Worm (Caenorhabditis elegans) whole organism, L3 larva: ENCODE data around the gene C08G9.1.
A peak's percentile ranks its signal among the peaks of the same experiment; 100 is the strongest.

Experiments used
- R02D3.7 ChIP-seq: fragments of 150-350 bp; optimal IDR thresholded peaks from 2 replicates; lab custom pipeline; 2014; ENCODE audit warnings: missing biosample characterization, missing genetic modification characterization
- ZK546.5 ChIP-seq: sonication (generic microtip); optimal IDR thresholded peaks from 2 replicates; lab custom pipeline; 2017; ENCODE audit warnings: missing biosample characterization, missing genetic modification characterization
- aly-2 ChIP-seq: fragments of 150-350 bp; optimal IDR thresholded peaks from 2 replicates; lab custom pipeline; 2014; ENCODE audit warnings: missing biosample characterization, missing genetic modification characterization
- ceh-28 ChIP-seq: fragments of 150-350 bp; optimal IDR thresholded peaks from 2 replicates; lab custom pipeline; 2014; ENCODE audit warnings: missing biosample characterization, missing genetic modification reagents, missing genetic modification characterization
- ceh-9 ChIP-seq: sonication (generic microtip); optimal IDR thresholded peaks from 2 replicates; lab custom pipeline; 2018; ENCODE audit warnings: missing biosample characterization, missing genetic modification characterization
- daf-12 ChIP-seq: fragments of 150-350 bp; optimal IDR thresholded peaks from 2 replicates; lab custom pipeline; 2014; ENCODE audit warnings: missing biosample characterization, missing genetic modification reagents, missing genetic modification characterization
- egl-27 ChIP-seq: sonication (generic microtip); optimal IDR thresholded peaks from 4 replicates; lab custom pipeline; 2017; ENCODE audit warnings: missing biosample characterization, missing genetic modification reagents, missing genetic modification characterization
- egl-5 ChIP-seq: fragments of 150-350 bp; optimal IDR thresholded peaks from 2 replicates; lab custom pipeline; 2017; ENCODE audit warnings: missing biosample characterization, missing genetic modification reagents, missing genetic modification characterization, inconsistent platforms
- elt-1 ChIP-seq: fragments of 150-350 bp; optimal IDR thresholded peaks from 2 replicates; lab custom pipeline; 2014; ENCODE audit warnings: missing biosample characterization, missing genetic modification characterization
- elt-2 ChIP-seq: sonication (generic microtip); optimal IDR thresholded peaks from 2 replicates; lab custom pipeline; 2016; ENCODE audit warnings: missing genetic modification reagents, mild to moderate bottlenecking, missing genetic modification characterization, missing compliant biosample characterization
- elt-3 ChIP-seq, 3 experiments: fragments of 150-350 bp in 1 of 3; sonication (generic microtip) in 2 of 3; optimal IDR thresholded peaks; 2 replicates in 2 of 3; 4 replicates in 1 of 3; lab custom pipeline; 2014 to 2017; ENCODE audit warnings: missing biosample characterization in 3 of 3, missing genetic modification characterization in 3 of 3
- eor-1 ChIP-seq, 2 experiments: fragments of 150-350 bp; optimal IDR thresholded peaks; 2 replicates each; lab custom pipeline; 2014 to 2018; ENCODE audit warnings: missing biosample characterization in 2 of 2, missing genetic modification characterization in 2 of 2
- fkh-2 ChIP-seq: fragments of 150-350 bp; optimal IDR thresholded peaks from 2 replicates; lab custom pipeline; 2014; ENCODE audit warnings: missing biosample characterization, missing genetic modification reagents, missing genetic modification characterization
- fos-1 ChIP-seq: fragments of 150-350 bp; optimal IDR thresholded peaks from 2 replicates; lab custom pipeline; 2014; ENCODE audit warnings: missing biosample characterization, missing genetic modification characterization
- jun-1 ChIP-seq: fragments of 150-350 bp; optimal IDR thresholded peaks from 2 replicates; lab custom pipeline; 2014; ENCODE audit warnings: missing biosample characterization, missing genetic modification reagents, missing genetic modification characterization
- lin-15B ChIP-seq: fragments of 150-350 bp; optimal IDR thresholded peaks from 2 replicates; lab custom pipeline; 2014; ENCODE audit warnings: missing biosample characterization, missing genetic modification characterization
- mdl-1 ChIP-seq: fragments of 150-350 bp; optimal IDR thresholded peaks from 2 replicates; lab custom pipeline; 2014; ENCODE audit warnings: missing biosample characterization, missing genetic modification characterization
- nfya-1 ChIP-seq: sonication (generic microtip); optimal IDR thresholded peaks from 2 replicates; lab custom pipeline; 2017; ENCODE audit warnings: missing genetic modification characterization, mild to moderate bottlenecking, missing compliant biosample characterization, antibody characterized with exemption, moderate library complexity; ENCODE audit not compliant: insufficient read depth
- nhr-11 ChIP-seq: fragments of 150-350 bp; optimal IDR thresholded peaks from 2 replicates; lab custom pipeline; 2014; ENCODE audit warnings: missing biosample characterization, missing genetic modification characterization
- nhr-12 ChIP-seq: fragments of 150-350 bp; optimal IDR thresholded peaks from 2 replicates; lab custom pipeline; 2014; ENCODE audit warnings: missing biosample characterization, missing genetic modification characterization
- nhr-23 ChIP-seq: fragments of 150-350 bp; optimal IDR thresholded peaks from 2 replicates; lab custom pipeline; 2014; ENCODE audit warnings: missing biosample characterization, missing genetic modification reagents, missing genetic modification characterization
- nhr-237 ChIP-seq: fragments of 150-350 bp; optimal IDR thresholded peaks from 2 replicates; lab custom pipeline; 2014; ENCODE audit warnings: missing biosample characterization, missing genetic modification characterization
- nhr-25 ChIP-seq: sonication (generic microtip); optimal IDR thresholded peaks from 2 replicates; lab custom pipeline; 2017; ENCODE audit warnings: missing biosample characterization, missing genetic modification characterization
- nhr-28 ChIP-seq: fragments of 150-350 bp; optimal IDR thresholded peaks from 2 replicates; lab custom pipeline; 2014; ENCODE audit warnings: missing biosample characterization, missing genetic modification characterization
- nhr-67 ChIP-seq: fragments of 150-350 bp; optimal IDR thresholded peaks from 2 replicates; lab custom pipeline; 2014; ENCODE audit warnings: missing biosample characterization, missing genetic modification characterization
- nhr-77 ChIP-seq: fragments of 150-350 bp; optimal IDR thresholded peaks from 2 replicates; lab custom pipeline; 2014; ENCODE audit warnings: missing biosample characterization, missing genetic modification characterization
- pha-4 ChIP-seq: fragments of 150-350 bp; optimal IDR thresholded peaks from 2 replicates; lab custom pipeline; 2014; ENCODE audit warnings: missing biosample characterization, missing genetic modification reagents, missing genetic modification characterization
- sea-2 ChIP-seq: fragments of 150-350 bp; sonication (generic microtip); optimal IDR thresholded peaks from 4 replicates; lab custom pipeline; 2014; ENCODE audit warnings: missing biosample characterization, missing genetic modification reagents, missing genetic modification characterization
- tbx-2 ChIP-seq: sonication (generic microtip); optimal IDR thresholded peaks from 2 replicates; lab custom pipeline; 2016; ENCODE audit warnings: mild to moderate bottlenecking, missing genetic modification characterization, missing compliant biosample characterization
- unc-39 ChIP-seq: sonication (generic microtip); optimal IDR thresholded peaks from 4 replicates; lab custom pipeline; 2017; ENCODE audit warnings: missing biosample characterization, missing genetic modification characterization
- zag-1 ChIP-seq: fragments of 150-350 bp; optimal IDR thresholded peaks from 2 replicates; lab custom pipeline; 2014; ENCODE audit warnings: missing biosample characterization, missing genetic modification characterization
- ztf-11 ChIP-seq: fragments of 150-350 bp; optimal IDR thresholded peaks from 2 replicates; lab custom pipeline; 2014; ENCODE audit warnings: missing biosample characterization, missing genetic modification characterization
- ztf-4 ChIP-seq: fragments of 150-350 bp; optimal IDR thresholded peaks from 2 replicates; lab custom pipeline; 2014; ENCODE audit warnings: missing biosample characterization, missing genetic modification characterization

The C08G9.1 gene

ce11 chrIV:7641758-7642157 lies 16.8 kb upstream of the C08G9.1 start, which contains the start of gene nep-16:
Gene nep-16 (minus strand): TSS chrIV:7641858.
- TF ChIP-seq elt-2 (tag; lab: Kevin White, UChicago) (no peak), R02D3.7 (tag; lab: Kevin White, UChicago) (no peak), ztf-11 (tag; lab: Kevin White, UChicago) (no peak), nhr-28 (tag; lab: Kevin White, UChicago) (no peak), lin-15B (tag; lab: Kevin White, UChicago) (no peak), zag-1 (no peak), jun-1 (tag; lab: Kevin White, UChicago) (no peak), ztf-4 (tag; lab: Kevin White, UChicago) (no peak), unc-39 (tag; lab: Kevin White, UChicago) (no peak), ZK546.5 (tag; lab: Kevin White, UChicago) (no peak), pha-4 (no peak)

- TF ChIP-seq ZK546.5 (tag; lab: Kevin White, UChicago), result no peak
Measured at ce11 chrIV:7642971-7643370, 15.6 kb upstream of the C08G9.1 start, which contains the start of gene nlp-20. Gene nlp-20 (minus strand): TSS chrIV:7643071.

- TF ChIP-seq nfya-1 (no peak), ztf-4 (tag; lab: Kevin White, UChicago) (no peak), R02D3.7 (tag; lab: Kevin White, UChicago) (no peak), elt-1 (tag; lab: Kevin White, UChicago) (no peak), ZK546.5 (tag; lab: Kevin White, UChicago) (no peak), fos-1 (tag; lab: Kevin White, UChicago) (no peak), eor-1 (tag; optimal IDR thresholded peaks at IDR 0.05; lab: Kevin White, UChicago) (no peak), jun-1 (tag; lab: Kevin White, UChicago) (no peak), nhr-11 (tag; lab: Kevin White, UChicago) (no peak), nhr-237 (tag; lab: Kevin White, UChicago) (no peak), ceh-28 (tag; lab: Kevin White, UChicago) (no peak), pha-4 (no peak), mdl-1 (no peak), ceh-9 (tag; lab: Kevin White, UChicago) (no peak), aly-2 (tag; lab: Kevin White, UChicago) (no peak), nhr-77 (no peak), egl-27 (no peak), unc-39 (tag; lab: Kevin White, UChicago) (no peak), nhr-12 (no peak)
Measured at ce11 chrIV:7646119-7646518, 12.4 kb upstream of the C08G9.1 start, which contains the start of gene hmg-5. Gene hmg-5 (minus strand): TSS chrIV:7646219.

- no peak for TF ChIP-seq ZK546.5 (tag; lab: Kevin White, UChicago)
- no peak for TF ChIP-seq egl-5 (tag; lab: Kevin White, UChicago)
- no peak for TF ChIP-seq sea-2 (GFP tag; lab: Kevin White, UChicago)
- TF ChIP-seq eor-1 (tag; optimal IDR thresholded peaks at IDR 0.05; lab: Kevin White, UChicago), result no peak
- no peak for TF ChIP-seq elt-1 (tag; lab: Kevin White, UChicago)
- no peak for TF ChIP-seq ceh-28 (tag; lab: Kevin White, UChicago)
- TF ChIP-seq nhr-237 (tag; lab: Kevin White, UChicago), result no peak
- no peak for TF ChIP-seq fkh-2 (tag; lab: Kevin White, UChicago)
- TF ChIP-seq nhr-12, result no peak
- TF ChIP-seq egl-27, result no peak
- TF ChIP-seq nhr-67 (tag; lab: Kevin White, UChicago), result no peak
- no peak for TF ChIP-seq fos-1 (tag; lab: Kevin White, UChicago)
- TF ChIP-seq elt-3 (tag; optimal IDR thresholded peaks at IDR 0.05; lab: Kevin White, UChicago), result no peak
- TF ChIP-seq ztf-4 (tag; lab: Kevin White, UChicago), result no peak
Measured at ce11 chrIV:7646861-7647260, 11.7 kb upstream of the C08G9.1 start.

ce11 chrIV:7650433-7650832 lies 8.1 kb upstream of the C08G9.1 start:
- TF ChIP-seq nfya-1 (peak; percentile 69), jun-1 (tag; lab: Kevin White, UChicago) (no peak)

- no peak for TF ChIP-seq tbx-2 (tag; lab: Kevin White, UChicago)
- TF ChIP-seq daf-12 (tag; lab: Kevin White, UChicago), result no peak
- peak; percentile 12 for TF ChIP-seq nhr-25 (tag; lab: Kevin White, UChicago)
- TF ChIP-seq nhr-23 (tag; lab: Kevin White, UChicago), result peak; percentile 13
Measured at ce11 chrIV:7651120-7651519, 7.4 kb upstream of the C08G9.1 start, which contains the start of gene cima-1. Gene cima-1 (plus strand): TSS chrIV:7651459.
